Fruit fly (Drosophila melanogaster): ENCODE measurements around the gene sov.

The sov gene

dm6 chrX:6790944-6791343 is 34.8 kb downstream of the sov start:
- TF ChIP-seq Pif1A (GFP tag; optimal IDR thresholded peaks at IDR 0.05) (no peak), CG12605 (GFP tag; IDR thresholded peaks at IDR 0.05) (no peak), CG34367 (tag; optimal IDR thresholded peaks at IDR 0.05) (no peak)

dm6 chrX:6791531-6791930 is 35.4 kb downstream of the sov start:
- TF ChIP-seq CG4496 (GFP tag; IDR thresholded peaks at IDR 0.05), result peak; percentile 93
- TF ChIP-seq Pif1B (GFP tag; optimal IDR thresholded peaks at IDR 0.05), result no peak
- TF ChIP-seq CG9948 (tag; optimal IDR thresholded peaks at IDR 0.05), result peak; percentile 18
- no peak for TF ChIP-seq D1 (tag; optimal IDR thresholded peaks at IDR 0.05)
- peak; percentile 76; the same call in 1 of the 2 replicates for TF ChIP-seq rn (GFP tag; IDR thresholded peaks at IDR 0.05)
- TF ChIP-seq Pif1A (GFP tag; optimal IDR thresholded peaks at IDR 0.05), result no peak
- TF ChIP-seq CG8159 (tag; optimal IDR thresholded peaks at IDR 0.05), result peak; percentile 37
- peak; percentile 85 for TF ChIP-seq CG32121 (GFP tag; IDR thresholded peaks at IDR 0.05)
- TF ChIP-seq gl (tag; optimal IDR thresholded peaks at IDR 0.05), result no peak
- peak; percentile 80 for TF ChIP-seq CG8301 (tag; optimal IDR thresholded peaks at IDR 0.05)
- peak; percentile 29 for TF ChIP-seq CG15710 (tag; optimal IDR thresholded peaks at IDR 0.05)
- TF ChIP-seq CG13204 (GFP tag; optimal IDR thresholded peaks at IDR 0.05), result no peak
- no peak for TF ChIP-seq CG14655 (GFP tag; optimal IDR thresholded peaks at IDR 0.05)
- peak; percentile 93 for TF ChIP-seq fd96Ca (GFP tag; IDR thresholded peaks at IDR 0.05)
- peak; percentile 14 for TF ChIP-seq CG34367 (tag; optimal IDR thresholded peaks at IDR 0.05)
- TF ChIP-seq EcR (GFP tag; optimal IDR thresholded peaks at IDR 0.05), result no peak
- peak; percentile 56 for TF ChIP-seq Snoo (tag; optimal IDR thresholded peaks at IDR 0.05)
- TF ChIP-seq Ets98B (GFP tag; IDR thresholded peaks at IDR 0.05), result peak; percentile 94
- TF ChIP-seq CG10348 (GFP tag; IDR thresholded peaks at IDR 0.05), result no peak
- TF ChIP-seq CG12605 (GFP tag; IDR thresholded peaks at IDR 0.05), result peak; percentile 76
- TF ChIP-seq CG17806 (tag; optimal IDR thresholded peaks at IDR 0.05), result peak; percentile 45

- TF ChIP-seq rn (GFP tag; IDR thresholded peaks at IDR 0.05) (peak; percentile 55; the same call in 1 of the 2 replicates), Ets98B (GFP tag; IDR thresholded peaks at IDR 0.05) (peak; percentile 41), fd96Ca (GFP tag; IDR thresholded peaks at IDR 0.05) (peak; percentile 31; the same call in 2 of the 3 replicates), CG17806 (tag; optimal IDR thresholded peaks at IDR 0.05) (no peak), CG8159 (tag; optimal IDR thresholded peaks at IDR 0.05) (no peak), CG32121 (GFP tag; IDR thresholded peaks at IDR 0.05) (peak; percentile 11; the same call in 1 of the 2 replicates), CG4496 (GFP tag; IDR thresholded peaks at IDR 0.05) (peak; percentile 68), CG12605 (GFP tag; IDR thresholded peaks at IDR 0.05) (peak; percentile 23; the same call in 1 of the 2 replicates)
Measured at dm6 chrX:6792891-6793290, 36.8 kb downstream of the sov start.

dm6 chrX:6793390-6793789 is 37.3 kb downstream of the sov start:
- TF ChIP-seq CG15710 (tag; optimal IDR thresholded peaks at IDR 0.05) (peak; percentile 44), CG4496 (GFP tag; IDR thresholded peaks at IDR 0.05) (peak; percentile 96), Ets98B (GFP tag; IDR thresholded peaks at IDR 0.05) (peak; percentile 93), CG9948 (tag; optimal IDR thresholded peaks at IDR 0.05) (peak; percentile 55), Snoo (tag; optimal IDR thresholded peaks at IDR 0.05) (peak; percentile 43), CG12605 (GFP tag; IDR thresholded peaks at IDR 0.05) (peak; percentile 89), Pif1B (GFP tag; optimal IDR thresholded peaks at IDR 0.05) (peak; percentile 81), gl (tag; optimal IDR thresholded peaks at IDR 0.05) (no peak), CG10348 (GFP tag; IDR thresholded peaks at IDR 0.05) (peak; percentile 82), rn (GFP tag; IDR thresholded peaks at IDR 0.05) (peak; percentile 79), EcR (GFP tag; optimal IDR thresholded peaks at IDR 0.05) (no peak), Pif1A (GFP tag; optimal IDR thresholded peaks at IDR 0.05) (peak; percentile 85), CG13204 (GFP tag; optimal IDR thresholded peaks at IDR 0.05) (no peak), fd96Ca (GFP tag; IDR thresholded peaks at IDR 0.05) (peak; percentile 93), CG8301 (tag; optimal IDR thresholded peaks at IDR 0.05) (peak; percentile 84), D1 (tag; optimal IDR thresholded peaks at IDR 0.05) (no peak), CG17806 (tag; optimal IDR thresholded peaks at IDR 0.05) (peak; percentile 62), CG32121 (GFP tag; IDR thresholded peaks at IDR 0.05) (peak; percentile 94), CG14655 (GFP tag; optimal IDR thresholded peaks at IDR 0.05) (peak; percentile 86), CG8159 (tag; optimal IDR thresholded peaks at IDR 0.05) (peak; percentile 52), CG34367 (tag; optimal IDR thresholded peaks at IDR 0.05) (peak; percentile 51)

- TF ChIP-seq CG34367 (tag; optimal IDR thresholded peaks at IDR 0.05) (peak; percentile 72), CG14655 (GFP tag; optimal IDR thresholded peaks at IDR 0.05) (peak; percentile 70), CG8159 (tag; optimal IDR thresholded peaks at IDR 0.05) (peak; percentile 58), CG4496 (GFP tag; IDR thresholded peaks at IDR 0.05) (peak; percentile 94), CG13204 (GFP tag; optimal IDR thresholded peaks at IDR 0.05) (no peak), CG15710 (tag; optimal IDR thresholded peaks at IDR 0.05) (peak; percentile 58), CG9948 (tag; optimal IDR thresholded peaks at IDR 0.05) (peak; percentile 53), EcR (GFP tag; optimal IDR thresholded peaks at IDR 0.05) (no peak), CG10348 (GFP tag; IDR thresholded peaks at IDR 0.05) (peak; percentile 57), Snoo (tag; optimal IDR thresholded peaks at IDR 0.05) (peak; percentile 52), CG8301 (tag; optimal IDR thresholded peaks at IDR 0.05) (peak; percentile 72), Pif1A (GFP tag; optimal IDR thresholded peaks at IDR 0.05) (peak; percentile 70), CG32121 (GFP tag; IDR thresholded peaks at IDR 0.05) (peak; percentile 86), D1 (tag; optimal IDR thresholded peaks at IDR 0.05) (no peak), Pif1B (GFP tag; optimal IDR thresholded peaks at IDR 0.05) (peak; percentile 64), Ets98B (GFP tag; IDR thresholded peaks at IDR 0.05) (peak; percentile 91), rn (GFP tag; IDR thresholded peaks at IDR 0.05) (peak; percentile 74), gl (tag; optimal IDR thresholded peaks at IDR 0.05) (peak; percentile 34), CG17806 (tag; optimal IDR thresholded peaks at IDR 0.05) (peak; percentile 60), fd96Ca (GFP tag; IDR thresholded peaks at IDR 0.05) (peak; percentile 87), CG12605 (GFP tag; IDR thresholded peaks at IDR 0.05) (peak; percentile 81)
Measured at dm6 chrX:6794190-6794589, 38.1 kb downstream of the sov start.

dm6 chrX:6794826-6795225 is 38.7 kb downstream of the sov start:
- peak; percentile 9 for TF ChIP-seq Snoo (tag; optimal IDR thresholded peaks at IDR 0.05)
- TF ChIP-seq CG34367 (tag; optimal IDR thresholded peaks at IDR 0.05), result no peak
- peak; percentile 2 for TF ChIP-seq Pif1A (GFP tag; optimal IDR thresholded peaks at IDR 0.05)
- TF ChIP-seq fd96Ca (GFP tag; IDR thresholded peaks at IDR 0.05), result 0 out of 3 replicates have a peak, but pooled peaks have one; percentile 22

All from whole organism, pupa.